Worm (Caenorhabditis elegans): ENCODE measurements around the gene T07F10.5.

Gene T07F10.5

DNA sequence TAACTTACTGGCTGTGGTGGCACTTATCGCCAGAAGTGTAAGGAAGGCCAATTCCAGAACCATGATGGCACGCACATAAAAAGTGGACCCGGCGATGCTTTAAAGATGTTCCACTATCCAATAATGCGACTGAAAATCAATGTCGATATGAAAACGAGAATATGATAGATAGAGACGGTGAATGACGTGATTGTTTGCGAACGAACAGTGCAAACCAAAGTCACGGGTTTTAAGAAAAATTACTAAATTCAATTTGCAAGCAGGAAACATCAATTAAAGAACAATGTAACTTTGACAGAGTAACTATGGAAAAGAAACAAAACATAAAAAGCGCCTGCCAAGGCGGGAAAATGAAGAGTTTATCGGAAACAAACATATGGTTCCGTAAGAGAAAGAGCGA lies 16.0 kb upstream of the T07F10.5 start, which contains the start of gene C44H9.5:
Gene C44H9.5 (minus strand): TSS at position 129 of the 400 bp plus-strand sequence.
- TF ChIP-seq nhr-80 (tag; optimal IDR thresholded peaks at IDR 0.05) (peak; percentile 49), cebp-1 (GFP tag; IDR thresholded peaks at IDR 0.05) (no peak), cebp-1 (tag; optimal IDR thresholded peaks at IDR 0.05) (no peak)

DNA sequence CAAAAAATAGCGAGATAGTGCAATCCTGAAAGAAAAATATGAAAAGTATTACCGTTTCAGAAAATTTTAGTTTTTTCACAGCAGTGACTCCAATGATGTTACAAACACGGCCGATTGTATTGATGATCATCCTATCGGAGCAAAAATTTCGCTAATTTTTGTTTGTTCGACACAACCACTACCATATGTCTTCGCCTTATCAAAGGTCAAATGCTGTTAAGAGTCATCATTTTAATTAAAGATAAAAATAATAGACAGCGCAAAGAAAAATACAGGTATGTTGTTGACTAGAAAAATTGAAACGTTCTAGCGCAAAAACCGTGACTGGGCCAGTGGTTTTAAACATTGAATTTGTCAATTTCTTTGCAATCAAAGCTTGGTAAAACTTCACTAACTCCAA lies 13.4 kb upstream of the T07F10.5 start:
- TF ChIP-seq madf-6 (GFP tag; IDR thresholded peaks at IDR 0.05), result no peak
- peak; percentile 56 for TF ChIP-seq nhr-80 (tag; optimal IDR thresholded peaks at IDR 0.05)

DNA sequence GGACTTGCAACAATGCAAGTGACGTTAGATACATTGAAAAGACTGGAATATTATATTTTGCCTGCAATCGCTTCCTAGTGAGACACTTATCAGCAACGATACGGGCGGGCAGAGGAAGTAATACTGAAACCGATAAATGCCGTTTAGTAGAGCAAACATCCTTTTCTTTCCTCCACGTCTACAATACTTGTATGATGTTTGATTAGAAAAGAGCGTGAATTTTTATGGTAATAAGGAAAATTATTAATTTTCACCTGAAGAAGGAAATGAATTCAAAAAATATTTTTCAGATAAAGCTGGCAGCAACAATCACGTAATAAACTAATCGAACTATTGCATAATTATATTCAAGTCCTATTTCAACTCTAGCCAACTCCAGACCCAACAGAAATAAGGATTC lies 10.9 kb upstream of the T07F10.5 start, which contains the start of gene C44H9.7:
Gene C44H9.7 (minus strand): TSS at position 101 of the 400 bp plus-strand sequence.
- TF ChIP-seq ZK185.1 (tag; optimal IDR thresholded peaks at IDR 0.05; ENCODE audit: poor library complexity, severe bottlenecking), result no peak

DNA sequence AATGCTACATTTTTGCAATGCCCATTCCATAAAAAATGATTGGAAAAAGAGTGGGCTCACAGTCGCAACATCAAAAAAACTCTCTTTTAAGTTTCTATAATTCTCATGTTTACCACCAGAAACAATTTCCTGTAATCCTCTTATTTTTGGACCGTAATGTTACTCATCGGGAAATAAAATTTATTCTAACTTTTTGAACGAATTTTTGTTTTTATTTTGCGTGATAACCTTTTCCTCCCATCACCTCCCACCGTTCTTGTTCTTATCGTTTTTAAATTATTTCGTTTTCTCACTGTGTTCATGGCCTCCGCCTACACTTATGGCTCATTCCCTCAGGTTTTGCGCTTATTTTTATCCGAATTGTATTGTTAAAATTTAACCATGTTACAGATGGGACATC lies 6.6 kb upstream of the T07F10.5 start, which contains the start of gene anp-1:
Gene anp-1 (plus strand): TSS at position 301 of the 400 bp plus-strand sequence.
- no peak for TF ChIP-seq egl-44 (GFP tag; IDR thresholded peaks at IDR 0.05)
- no peak for TF ChIP-seq him-1 (tag; optimal IDR thresholded peaks at IDR 0.05)
- no peak for TF ChIP-seq T26A5.8 (tag; optimal IDR thresholded peaks at IDR 0.05)
- no peak for TF ChIP-seq T07F8.4 (tag; optimal IDR thresholded peaks at IDR 0.05)
- no peak for TF ChIP-seq madf-6 (GFP tag; IDR thresholded peaks at IDR 0.05)

DNA sequence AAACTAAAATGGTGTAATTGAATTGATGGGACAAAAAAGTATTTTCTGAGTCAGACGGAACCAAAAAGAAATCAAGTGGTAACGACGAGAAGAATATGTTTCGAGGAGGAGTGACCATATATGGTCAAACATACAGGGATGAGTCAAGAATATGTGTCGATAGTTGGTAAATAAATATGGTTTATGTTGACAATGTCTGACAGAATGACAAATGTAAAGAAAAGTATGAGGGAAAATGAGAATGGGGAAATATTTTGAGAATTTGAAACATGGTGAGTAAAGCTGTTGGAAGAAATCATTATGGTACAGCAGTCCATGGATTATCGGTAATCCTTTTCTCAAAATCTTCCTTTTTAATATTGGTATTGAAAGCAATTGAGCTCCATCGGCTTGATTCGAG lies 2.3 kb downstream of the T07F10.5 start, which contains the start of gene nspg-1:
Gene nspg-1 (minus strand): TSS at position 101 of the 400 bp plus-strand sequence.
- TF ChIP-seq hrde-1 (tag; optimal IDR thresholded peaks at IDR 0.05; ENCODE audit: borderline replicate concordance) (no peak), egl-44 (GFP tag; IDR thresholded peaks at IDR 0.05) (no peak), aptf-3 (GFP tag; IDR thresholded peaks at IDR 0.05) (no peak), xnd-1 (tag; optimal IDR thresholded peaks at IDR 0.05) (no peak), gei-17 (GFP tag; optimal IDR thresholded peaks at IDR 0.05) (no peak), ama-1 (optimal IDR thresholded peaks at IDR 0.05) (no peak), ama-1 (GFP tag; optimal IDR thresholded peaks at IDR 0.05) (no peak), B0336.3 (GFP tag; IDR thresholded peaks at IDR 0.05) (no peak), lin-54 (GFP tag; optimal IDR thresholded peaks at IDR 0.05) (no peak), nhr-120 (GFP tag; IDR thresholded peaks at IDR 0.05) (no peak), him-1 (tag; optimal IDR thresholded peaks at IDR 0.05) (no peak), pbrm-1 (GFP tag; IDR thresholded peaks at IDR 0.05) (no peak), lsl-1 (GFP tag; optimal IDR thresholded peaks at IDR 0.05) (no peak), aptf-2 (GFP tag; conservative IDR thresholded peaks at IDR 0.05) (no peak), rec-8 (tag; optimal IDR thresholded peaks at IDR 0.05) (no peak), F10E7.11 (tag; optimal IDR thresholded peaks at IDR 0.05) (no peak), hlh-12 (tag; optimal IDR thresholded peaks at IDR 0.05) (no peak), snpc-1.3 (tag; optimal IDR thresholded peaks at IDR 0.05; ENCODE audit: insufficient read depth) (no peak), F52B5.7 (tag; optimal IDR thresholded peaks at IDR 0.05) (no peak), Y53F4B.3 (GFP tag; IDR thresholded peaks at IDR 0.05) (no peak), sdz-38 (tag; optimal IDR thresholded peaks at IDR 0.05) (no peak)

DNA sequence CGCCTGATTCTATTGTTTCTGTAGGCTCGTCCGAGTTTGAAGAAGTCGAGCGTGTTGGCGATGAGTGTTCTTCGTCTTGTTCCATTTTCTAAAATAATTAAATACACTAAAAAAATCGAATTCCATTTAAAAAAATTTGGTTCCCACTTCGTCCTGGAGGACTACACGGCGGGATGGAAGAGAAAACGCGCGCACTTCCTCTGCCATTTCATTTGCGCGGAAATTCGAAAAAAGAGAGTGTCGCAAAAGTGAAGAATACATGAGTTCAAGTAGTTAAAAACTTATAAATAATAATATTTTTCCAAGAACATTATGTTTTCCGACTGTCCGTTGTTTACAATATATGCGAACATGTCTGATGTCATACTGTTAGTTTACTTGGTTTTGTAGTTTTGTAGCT lies 4.2 kb downstream of the T07F10.5 start, which contains the start of gene T07F10.3:
Gene T07F10.3 (minus strand): TSS at position 98 of the 400 bp plus-strand sequence.
- TF ChIP-seq ceh-100 (GFP tag; IDR thresholded peaks at IDR 0.05) (peak; percentile 37; the same call in 1 of the 2 replicates), madf-10 (tag; optimal IDR thresholded peaks at IDR 0.05) (peak; percentile 74), F39B2.1 (GFP tag; IDR thresholded peaks at IDR 0.05) (no peak), F23B12.7 (tag; optimal IDR thresholded peaks at IDR 0.05; ENCODE audit: insufficient read depth) (peak; percentile 43), snpc-4 (GFP tag; optimal IDR thresholded peaks at IDR 0.05) (no peak), snpc-4 (tag; optimal IDR thresholded peaks at IDR 0.05) (peak; percentile 3 to 62 (median 58)), B0035.1 (tag; optimal IDR thresholded peaks at IDR 0.05) (peak; percentile 50), nhr-80 (tag; optimal IDR thresholded peaks at IDR 0.05) (no peak), ztf-26 (tag; optimal IDR thresholded peaks at IDR 0.05) (no peak), hlh-26 (GFP tag; conservative IDR thresholded peaks at IDR 0.05) (no peak), Y56A3A.18 (GFP tag; IDR thresholded peaks at IDR 0.05) (no peak), pbrm-1 (GFP tag; IDR thresholded peaks at IDR 0.05) (peak; percentile 76), snpc-1.1 (tag; optimal IDR thresholded peaks at IDR 0.05; ENCODE audit: insufficient read depth) (no peak), pha-4 (tag; optimal IDR thresholded peaks at IDR 0.05) (no peak), ztf-3 (GFP tag; optimal IDR thresholded peaks at IDR 0.05) (no peak)
